Fruit fly (Drosophila melanogaster): ENCODE results near the gene CG13038.

CG13038 gene

DNA sequence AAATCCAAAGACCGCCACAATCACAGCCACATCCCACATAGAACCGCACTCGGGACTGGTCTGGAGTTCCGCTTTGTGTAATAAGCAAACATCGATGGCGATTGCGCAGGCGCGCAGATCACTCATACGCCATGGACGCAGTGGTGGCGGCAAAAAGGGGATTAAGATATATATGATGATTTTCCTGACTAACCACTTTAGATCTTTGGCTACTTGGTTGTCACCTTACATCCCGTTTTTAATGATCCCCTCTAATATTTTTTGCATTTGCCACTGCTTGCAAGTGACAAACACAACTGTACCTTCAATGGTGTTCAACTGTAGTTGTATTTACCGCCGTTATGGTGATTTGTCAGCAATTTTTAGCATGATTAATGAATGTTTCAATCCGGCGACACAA is 17.7 kb downstream of the CG13038 start:
- TF ChIP-seq CG12768 (GFP tag; optimal IDR thresholded peaks at IDR 0.05) = no peak
- TF ChIP-seq CG5204 (GFP tag; optimal IDR thresholded peaks at IDR 0.05) = peak; percentile 32

DNA sequence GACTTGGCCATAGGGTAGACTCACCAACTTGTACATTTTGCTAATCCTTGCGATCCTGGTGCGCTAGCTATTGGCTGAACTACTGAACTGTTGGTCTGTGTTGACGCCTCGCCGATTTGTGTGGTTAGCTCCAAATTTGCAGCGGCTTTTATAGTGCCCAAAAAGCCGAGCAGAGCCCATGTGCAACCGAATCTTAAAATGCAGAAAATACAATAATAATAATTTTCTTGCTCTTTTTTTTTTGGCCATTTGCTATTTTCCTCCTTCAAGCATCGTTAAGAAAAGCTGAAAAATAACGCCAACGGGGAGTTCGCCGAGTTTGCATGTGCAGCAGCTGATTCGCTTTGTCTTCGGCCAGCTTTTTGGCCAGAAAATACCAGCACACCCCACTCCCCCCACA is 19.3 kb downstream of the CG13038 start, which contains the start of gene CG13042:
Gene CG13042 (minus strand): TSS at position 101 of the 400 bp plus-strand sequence.
- TF ChIP-seq toe (GFP tag; optimal IDR thresholded peaks at IDR 0.05) (no peak), CG11617 (GFP tag; optimal IDR thresholded peaks at IDR 0.05) (no peak), Clk (GFP tag; optimal IDR thresholded peaks at IDR 0.05) (no peak), CG12768 (GFP tag; optimal IDR thresholded peaks at IDR 0.05) (no peak), cic (GFP tag; optimal IDR thresholded peaks at IDR 0.05) (no peak), tj (GFP tag; optimal IDR thresholded peaks at IDR 0.05) (no peak), Hr96 (GFP tag; optimal IDR thresholded peaks at IDR 0.05) (no peak)

DNA sequence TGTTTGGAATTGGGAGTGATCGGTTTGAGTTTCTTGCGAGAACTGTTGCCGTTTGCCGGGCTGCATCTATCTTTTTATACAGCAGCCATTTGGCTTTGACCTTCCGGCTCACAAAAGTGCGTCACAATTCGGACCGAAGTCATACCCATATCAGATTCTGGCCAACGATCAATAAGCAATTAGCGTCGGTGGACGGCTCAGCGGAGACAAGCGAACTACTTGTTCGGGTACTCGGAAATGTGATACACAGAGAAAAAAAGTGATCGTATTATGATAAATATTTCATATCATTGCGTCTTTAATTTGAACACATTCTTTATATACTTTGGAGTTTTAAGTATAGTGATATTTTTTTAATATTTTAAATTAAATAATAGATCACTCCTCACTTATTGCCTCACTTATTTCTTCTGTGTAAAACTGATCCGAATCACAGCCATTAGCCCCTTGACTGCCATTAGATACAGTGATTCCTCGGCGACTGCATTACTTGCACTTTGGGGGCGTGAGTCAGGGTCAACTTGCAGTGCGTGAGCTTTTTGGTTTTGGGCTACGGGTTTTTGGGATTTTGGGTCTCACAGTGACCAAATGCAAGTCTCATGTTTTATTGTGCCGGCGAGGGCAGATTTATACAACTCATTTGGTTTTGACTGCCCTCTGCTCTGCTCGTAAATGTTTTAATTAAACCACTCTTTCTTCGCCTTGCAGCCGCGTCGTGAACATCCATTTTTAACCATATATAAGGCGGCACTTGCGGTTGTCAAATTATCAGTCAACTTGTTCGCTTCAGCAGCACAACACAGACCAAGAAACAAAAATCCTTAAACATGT is 21.7 kb downstream of the CG13038 start, which contains the start of the genes CG13043 and CG13063:
Gene CG13043 (minus strand): TSS at position 51 of the 831 bp plus-strand sequence.
Gene CG13063 (plus strand): TSS at position 781 of the 831 bp plus-strand sequence.
- TF ChIP-seq CG7045 (GFP tag; optimal IDR thresholded peaks at IDR 0.05) (no peak), cnc (optimal IDR thresholded peaks at IDR 0.05) (no peak), Hr96 (GFP tag; optimal IDR thresholded peaks at IDR 0.05) (no peak), CG5204 (GFP tag; optimal IDR thresholded peaks at IDR 0.05) (no peak), CG7101 (tag; optimal IDR thresholded peaks at IDR 0.05) (no peak), tj (GFP tag; optimal IDR thresholded peaks at IDR 0.05) (no peak), Clk (GFP tag; optimal IDR thresholded peaks at IDR 0.05) (no peak), CG12768 (GFP tag; optimal IDR thresholded peaks at IDR 0.05) (no peak), pad (GFP tag; optimal IDR thresholded peaks at IDR 0.05) (no peak), toe (GFP tag; optimal IDR thresholded peaks at IDR 0.05) (no peak), CG1620 (GFP tag; optimal IDR thresholded peaks at IDR 0.05) (no peak)

DNA sequence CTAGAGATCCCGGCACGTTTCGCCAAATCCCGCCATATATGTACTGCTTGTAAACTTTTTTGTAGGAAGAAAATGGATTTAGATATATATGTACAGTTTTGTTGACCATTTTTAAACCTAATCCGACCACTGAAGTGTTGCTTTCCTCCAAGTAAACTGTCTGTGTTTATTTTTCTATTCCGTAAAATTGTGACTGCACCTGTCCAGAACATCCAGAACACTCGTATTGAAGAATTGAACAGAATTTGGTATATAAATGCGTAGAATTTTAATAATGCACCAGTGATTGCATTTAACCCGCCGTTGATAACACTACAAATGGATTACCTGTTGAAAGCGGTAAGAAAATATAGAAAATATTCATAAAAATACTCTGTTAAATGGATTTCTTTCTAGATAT is 23.7 kb downstream of the CG13038 start, which contains the start of gene CG43249:
Gene CG43249 (plus strand): TSS at position 301 of the 400 bp plus-strand sequence.
- TF ChIP-seq cnc (optimal IDR thresholded peaks at IDR 0.05) = no peak
- TF ChIP-seq CG14711 (tag; optimal IDR thresholded peaks at IDR 0.05) = no peak
- TF ChIP-seq cic (GFP tag; optimal IDR thresholded peaks at IDR 0.05) = no peak
- no peak for TF ChIP-seq CG7101 (tag; optimal IDR thresholded peaks at IDR 0.05)
- no peak for TF ChIP-seq toe (GFP tag; optimal IDR thresholded peaks at IDR 0.05)
- no peak for TF ChIP-seq CG33017 (tag; optimal IDR thresholded peaks at IDR 0.05)
- TF ChIP-seq Mnt (GFP tag; optimal IDR thresholded peaks at IDR 0.05) = no peak
- TF ChIP-seq ovo (GFP tag; optimal IDR thresholded peaks at IDR 0.05) = no peak
- no peak for TF ChIP-seq kay (GFP tag; ENCODE audit: borderline replicate concordance)
- no peak for TF ChIP-seq CG11617 (GFP tag; optimal IDR thresholded peaks at IDR 0.05)

DNA sequence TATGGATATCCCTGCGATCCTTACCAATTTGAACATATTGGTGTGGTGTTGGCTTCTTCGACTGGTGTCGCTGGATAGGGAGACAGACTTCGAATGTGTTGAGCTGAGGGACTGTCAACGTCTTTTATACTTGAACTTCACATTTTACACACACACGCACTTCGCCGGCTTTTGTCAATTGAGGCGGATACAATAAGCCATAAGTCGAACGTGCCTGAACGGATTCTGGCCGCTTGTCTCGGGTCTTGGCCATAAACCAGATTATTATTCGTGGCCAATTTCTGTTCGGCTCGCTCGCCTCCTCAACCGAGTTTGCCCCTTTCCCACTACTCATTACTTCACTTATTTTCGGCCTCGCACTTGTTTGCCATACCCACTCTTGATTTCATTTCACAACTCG is 24.6 kb downstream of the CG13038 start, which contains the start of gene CG13044:
Gene CG13044 (minus strand): TSS at position 101 of the 400 bp plus-strand sequence.
- TF ChIP-seq CG12768 (GFP tag; optimal IDR thresholded peaks at IDR 0.05) (no peak), CG1620 (GFP tag; optimal IDR thresholded peaks at IDR 0.05) (no peak), toe (GFP tag; optimal IDR thresholded peaks at IDR 0.05) (no peak), kay (GFP tag; ENCODE audit: borderline replicate concordance) (no peak), tj (GFP tag; optimal IDR thresholded peaks at IDR 0.05) (no peak), Crg-1 (GFP tag; optimal IDR thresholded peaks at IDR 0.05) (no peak), Clk (GFP tag; optimal IDR thresholded peaks at IDR 0.05) (no peak)

DNA sequence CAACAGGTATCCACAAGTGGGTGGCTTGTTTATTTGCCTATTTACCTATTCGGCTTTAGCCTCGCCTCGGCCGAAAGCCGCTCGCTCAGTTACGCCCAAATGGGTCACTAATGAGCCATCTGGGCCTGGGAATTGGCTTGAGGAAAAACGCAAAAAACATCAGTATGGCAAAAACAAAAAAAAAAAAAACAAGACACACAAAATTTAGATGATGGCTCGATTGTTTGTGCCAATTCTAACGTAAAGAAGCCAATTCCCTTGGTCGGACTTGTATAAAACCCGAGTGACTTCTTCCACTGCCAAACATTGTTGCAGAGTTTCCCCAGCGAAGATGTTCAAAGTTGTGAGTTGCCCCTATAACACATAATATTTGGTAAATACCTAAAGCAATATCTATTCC is 26.5 kb downstream of the CG13038 start, which contains the start of gene CG4982:
Gene CG4982 (plus strand): TSS at position 301 of the 400 bp plus-strand sequence.
- TF ChIP-seq cnc (optimal IDR thresholded peaks at IDR 0.05) (no peak), tj (GFP tag; optimal IDR thresholded peaks at IDR 0.05) (no peak), CG12768 (GFP tag; optimal IDR thresholded peaks at IDR 0.05) (no peak), CG11617 (GFP tag; optimal IDR thresholded peaks at IDR 0.05) (no peak), CG5204 (GFP tag; optimal IDR thresholded peaks at IDR 0.05) (no peak), ovo (GFP tag; optimal IDR thresholded peaks at IDR 0.05) (no peak), bab1 (GFP tag; optimal IDR thresholded peaks at IDR 0.05) (no peak), kay (GFP tag; ENCODE audit: borderline replicate concordance) (no peak), CG1620 (GFP tag; optimal IDR thresholded peaks at IDR 0.05) (no peak), Mnt (GFP tag; optimal IDR thresholded peaks at IDR 0.05) (no peak), Hr96 (GFP tag; optimal IDR thresholded peaks at IDR 0.05) (no peak), CG33017 (tag; optimal IDR thresholded peaks at IDR 0.05) (no peak), CG7045 (GFP tag; optimal IDR thresholded peaks at IDR 0.05) (no peak)

DNA sequence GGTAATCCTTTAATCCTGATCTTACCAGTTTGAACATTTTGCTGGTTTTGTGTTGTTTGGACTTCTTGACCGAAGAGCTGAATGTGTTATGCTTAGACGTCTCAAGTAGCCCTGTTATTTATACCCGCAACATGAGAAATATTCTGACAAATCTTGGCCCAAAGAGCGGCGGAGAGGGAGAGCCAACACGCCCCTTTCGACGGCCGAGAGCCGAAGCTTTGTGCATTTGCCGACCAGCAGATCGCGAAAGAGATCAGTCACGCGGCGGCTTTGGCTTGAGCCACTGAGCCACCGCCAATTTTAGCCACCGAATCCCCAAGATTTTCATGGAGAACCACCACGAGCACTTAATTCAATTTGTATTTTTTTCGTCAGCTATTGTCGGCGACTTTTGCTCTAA is 32.2 kb downstream of the CG13038 start, which contains the start of gene CG4962:
Gene CG4962 (minus strand): TSS at position 101 of the 400 bp plus-strand sequence.
- TF ChIP-seq CG1620 (GFP tag; optimal IDR thresholded peaks at IDR 0.05) (no peak), Crg-1 (GFP tag; optimal IDR thresholded peaks at IDR 0.05) (no peak), Mnt (GFP tag; optimal IDR thresholded peaks at IDR 0.05) (no peak), CG5204 (GFP tag; optimal IDR thresholded peaks at IDR 0.05) (no peak), CG11617 (GFP tag; optimal IDR thresholded peaks at IDR 0.05) (no peak)

Data from whole organism, adult.